Fruit fly (Drosophila melanogaster) whole organism, prepupa: ENCODE results near the gene Tep2.

Experiments used
- Blimp-1 ChIP-seq: fragments of 200-800 bp; sonication (Bioruptor generic); optimal IDR thresholded peaks from 3 replicates; lab custom pipeline; 2017; ENCODE audit warnings: missing biosample characterization, missing genetic modification characterization, mild to moderate bottlenecking, moderate library complexity, missing genetic modification reagents
- CG10669 ChIP-seq: fragments of 200-800 bp; sonication (Bioruptor generic); optimal IDR thresholded peaks from 3 replicates; lab custom pipeline; 2018; ENCODE audit warnings: missing biosample characterization, mild to moderate bottlenecking, missing genetic modification characterization, moderate library complexity
- CG11294 ChIP-seq: fragments of 200-800 bp; sonication (Bioruptor generic); IDR thresholded peaks from 2 replicates; pipeline ENCODE4 v1.3.6; 2022; ENCODE audit warnings: missing biosample characterization, missing genetic modification characterization
- CG11762 ChIP-seq: fragments of 200-800 bp; sonication (Bioruptor generic); optimal IDR thresholded peaks from 3 replicates; lab custom pipeline; 2016; ENCODE audit warnings: missing biosample characterization, missing genetic modification characterization; ENCODE audit not compliant: insufficient read depth
- CG15336 ChIP-seq: fragments of 200-800 bp; sonication (Bioruptor generic); IDR thresholded peaks from 2 replicates; pipeline ENCODE4 v1.3.6; 2022; ENCODE audit warnings: missing biosample characterization, missing genetic modification characterization
- CG1621 ChIP-seq: fragments of 200-800 bp; sonication (Bioruptor generic); optimal IDR thresholded peaks from 3 replicates; lab custom pipeline; 2018; ENCODE audit warnings: missing biosample characterization, mild to moderate bottlenecking, missing genetic modification characterization
- CG16779 ChIP-seq: fragments of 200-800 bp; sonication (Bioruptor generic); optimal IDR thresholded peaks from 3 replicates; lab custom pipeline; 2017; ENCODE audit warnings: missing biosample characterization, mild to moderate bottlenecking, missing genetic modification characterization
- CG3032 ChIP-seq: fragments of 200-800 bp; optimal IDR thresholded peaks from 2 replicates; lab custom pipeline; 2019; ENCODE audit warnings: missing biosample characterization, mild to moderate bottlenecking, missing genetic modification characterization, moderate library complexity
- CG31627 ChIP-seq: fragments of 200-800 bp; sonication (Bioruptor generic); optimal IDR thresholded peaks from 3 replicates; lab custom pipeline; 2016; ENCODE audit warnings: missing biosample characterization, missing genetic modification characterization
- CG32006 ChIP-seq: fragments of 200-800 bp; sonication (Bioruptor generic); optimal IDR thresholded peaks from 3 replicates; lab custom pipeline; 2017; ENCODE audit warnings: missing biosample characterization, mild to moderate bottlenecking, missing genetic modification characterization
- CG3919 ChIP-seq: fragments of 200-800 bp; sonication (Bioruptor generic); optimal IDR thresholded peaks from 3 replicates; lab custom pipeline; 2016; ENCODE audit warnings: missing biosample characterization, missing genetic modification characterization
- CG4318 ChIP-seq: fragments of 200-800 bp; sonication (Bioruptor generic); optimal IDR thresholded peaks from 3 replicates; lab custom pipeline; 2017; ENCODE audit warnings: missing biosample characterization, mild to moderate bottlenecking, missing genetic modification characterization
- CG6163 ChIP-seq: fragments of 200-800 bp; sonication (Bioruptor generic); IDR thresholded peaks from 3 replicates; pipeline ENCODE4 v1.3.6; 2022; ENCODE audit warnings: missing biosample characterization, missing genetic modification characterization
- CG6792 ChIP-seq: fragments of 200-800 bp; sonication (Bioruptor generic); optimal IDR thresholded peaks from 3 replicates; lab custom pipeline; 2016; ENCODE audit warnings: missing biosample characterization, missing genetic modification characterization
- CG6808 ChIP-seq: fragments of 200-800 bp; sonication (Bioruptor generic); optimal IDR thresholded peaks from 3 replicates; lab custom pipeline; 2017; ENCODE audit warnings: missing biosample characterization, missing genetic modification characterization, mild to moderate bottlenecking, moderate library complexity, missing genetic modification reagents
- CG6854 ChIP-seq: fragments of 200-800 bp; sonication (Bioruptor generic); optimal IDR thresholded peaks from 2 replicates; lab custom pipeline; 2017; ENCODE audit warnings: missing biosample characterization, mild to moderate bottlenecking, missing genetic modification characterization
- CG7368 ChIP-seq: fragments of 200-800 bp; sonication (Bioruptor generic); optimal IDR thresholded peaks from 3 replicates; lab custom pipeline; 2016; ENCODE audit warnings: missing biosample characterization, missing genetic modification characterization
- CG8119 ChIP-seq: fragments of 200-800 bp; sonication (Bioruptor generic); IDR thresholded peaks from 3 replicates; pipeline ENCODE4 v1.3.6; 2022; ENCODE audit warnings: missing biosample characterization, missing genetic modification characterization
- CG8632 ChIP-seq: fragments of 200-800 bp; sonication (Bioruptor generic); optimal IDR thresholded peaks from 3 replicates; lab custom pipeline; 2016; ENCODE audit warnings: missing biosample characterization, missing genetic modification characterization
- CG9139 ChIP-seq: fragments of 200-800 bp; sonication (Bioruptor generic); optimal IDR thresholded peaks from 3 replicates; lab custom pipeline; 2017; ENCODE audit warnings: missing biosample characterization, mild to moderate bottlenecking, missing genetic modification characterization
- Ets96B ChIP-seq: fragments of 200-800 bp; optimal IDR thresholded peaks from 2 replicates; lab custom pipeline; 2019; ENCODE audit warnings: missing biosample characterization, mild to moderate bottlenecking, missing genetic modification characterization, moderate library complexity
- Gug ChIP-seq: fragments of 200-800 bp; sonication (Bioruptor generic); IDR thresholded peaks from 2 replicates; pipeline ENCODE4 v1.3.6; 2022; ENCODE audit warnings: missing biosample characterization, missing genetic modification characterization
- Hr38 ChIP-seq: sonication (Bioruptor generic); optimal IDR thresholded peaks from 2 replicates; lab custom pipeline; 2016; ENCODE audit warnings: missing biosample characterization, missing genetic modification characterization
- Hr39 ChIP-seq: fragments of 200-800 bp; sonication (Bioruptor generic); optimal IDR thresholded peaks from 2 replicates; lab custom pipeline; 2016; ENCODE audit warnings: missing biosample characterization, missing genetic modification characterization
- Hr4 ChIP-seq: fragments of 200-800 bp; sonication (Bioruptor generic); optimal IDR thresholded peaks from 3 replicates; lab custom pipeline; 2016; ENCODE audit warnings: missing biosample characterization, missing genetic modification characterization
- Lpt ChIP-seq: fragments of 200-800 bp; sonication (Bioruptor generic); optimal IDR thresholded peaks from 3 replicates; lab custom pipeline; 2016; ENCODE audit warnings: missing biosample characterization, missing genetic modification characterization
- Met ChIP-seq: fragments of 200-800 bp; sonication (Bioruptor generic); optimal IDR thresholded peaks from 3 replicates; lab custom pipeline; 2016; ENCODE audit warnings: missing biosample characterization, missing genetic modification characterization
- OdsH ChIP-seq: fragments of 200-800 bp; sonication (Bioruptor generic); optimal IDR thresholded peaks from 3 replicates; lab custom pipeline; 2016; ENCODE audit warnings: missing biosample characterization, missing genetic modification characterization
- Sox102F ChIP-seq: fragments of 200-800 bp; sonication (Bioruptor generic); optimal IDR thresholded peaks from 2 replicates; lab custom pipeline; 2016; ENCODE audit warnings: missing biosample characterization, mild to moderate bottlenecking, missing genetic modification characterization
- achi ChIP-seq: fragments of 200-800 bp; sonication (Bioruptor generic); optimal IDR thresholded peaks from 3 replicates; lab custom pipeline; 2016; ENCODE audit warnings: missing biosample characterization, missing genetic modification characterization
- acj6 ChIP-seq: fragments of 200-800 bp; sonication (Bioruptor generic); optimal IDR thresholded peaks from 3 replicates; lab custom pipeline; 2016; ENCODE audit warnings: missing biosample characterization, missing genetic modification characterization
- cyc ChIP-seq: fragments of 200-800 bp; sonication (Bioruptor generic); optimal IDR thresholded peaks from 3 replicates; lab custom pipeline; 2016; ENCODE audit warnings: missing biosample characterization, missing genetic modification characterization
- dac ChIP-seq: fragments of 200-800 bp; sonication (Bioruptor generic); optimal IDR thresholded peaks from 2 replicates; lab custom pipeline; 2017; ENCODE audit warnings: missing biosample characterization, mild to moderate bottlenecking, missing genetic modification characterization
- eg ChIP-seq: fragments of 200-800 bp; sonication (Bioruptor generic); IDR thresholded peaks from 3 replicates; pipeline ENCODE4 v1.3.6; 2022; ENCODE audit warnings: missing biosample characterization, missing genetic modification characterization
- esn ChIP-seq: fragments of 200-800 bp; sonication (Bioruptor generic); optimal IDR thresholded peaks from 2 replicates; lab custom pipeline; 2016; ENCODE audit warnings: missing biosample characterization, mild to moderate bottlenecking, missing genetic modification characterization, moderate library complexity
- fd59A ChIP-seq: fragments of 200-800 bp; sonication (Bioruptor generic); optimal IDR thresholded peaks from 2 replicates; lab custom pipeline; 2017; ENCODE audit warnings: missing biosample characterization, mild to moderate bottlenecking, missing genetic modification characterization, missing genetic modification reagents
- fd85E ChIP-seq: fragments of 200-800 bp; sonication (Bioruptor generic); optimal IDR thresholded peaks from 3 replicates; lab custom pipeline; 2016; ENCODE audit warnings: missing biosample characterization, missing genetic modification characterization
- lz ChIP-seq: fragments of 200-800 bp; sonication (Bioruptor generic); optimal IDR thresholded peaks from 3 replicates; lab custom pipeline; 2016; ENCODE audit warnings: missing biosample characterization, missing genetic modification characterization
- net ChIP-seq: fragments of 200-800 bp; sonication (Bioruptor generic); optimal IDR thresholded peaks from 3 replicates; lab custom pipeline; 2016; ENCODE audit warnings: missing biosample characterization, missing genetic modification characterization
- pdm3 ChIP-seq: fragments of 200-800 bp; sonication (Bioruptor generic); optimal IDR thresholded peaks from 3 replicates; lab custom pipeline; 2016; ENCODE audit warnings: missing biosample characterization, missing genetic modification characterization
- salr ChIP-seq, 2 experiments: fragments of 200-800 bp; sonication (Bioruptor generic); optimal IDR thresholded peaks; 3 replicates each; lab custom pipeline; 2016 to 2018; ENCODE audit warnings: missing biosample characterization in 2 of 2, missing genetic modification characterization in 2 of 2, mild to moderate bottlenecking in 1 of 2
- spab ChIP-seq: fragments of 200-800 bp; sonication (Bioruptor generic); optimal IDR thresholded peaks from 2 replicates; lab custom pipeline; 2017; ENCODE audit warnings: missing biosample characterization, mild to moderate bottlenecking, missing genetic modification characterization, missing genetic modification reagents
- ss ChIP-seq, 2 experiments: fragments of 200-800 bp; sonication (Bioruptor generic); optimal IDR thresholded peaks; 2 replicates in 1 of 2; 3 replicates in 1 of 2; lab custom pipeline; 2017 to 2018; ENCODE audit warnings: mild to moderate bottlenecking in 2 of 2, missing biosample characterization in 2 of 2, missing genetic modification characterization in 2 of 2, moderate library complexity in 1 of 2
- svp ChIP-seq: fragments of 200-800 bp; sonication (Bioruptor generic); peaks from one replicate; lab custom pipeline; 2016; ENCODE audit warnings: missing biosample characterization, missing genetic modification characterization
- topi ChIP-seq: fragments of 200-800 bp; sonication (Bioruptor generic); optimal IDR thresholded peaks from 3 replicates; lab custom pipeline; 2016; ENCODE audit warnings: missing biosample characterization, missing genetic modification characterization
- vri ChIP-seq: fragments of 200-800 bp; sonication (Bioruptor generic); optimal IDR thresholded peaks from 3 replicates; lab custom pipeline; 2016; ENCODE audit warnings: missing biosample characterization, mild to moderate bottlenecking, missing genetic modification characterization

Tep2 gene

dm6 chr2L:7703534-7703933 lies 2.1 kb upstream of the Tep2 start (continued):
- TF ChIP-seq CG32006 (GFP tag; lab: Kevin White, UChicago) (peak; percentile 77), OdsH (GFP tag; lab: Kevin White, UChicago) (peak; percentile 83), CG9139 (GFP tag; lab: Kevin White, UChicago) (peak; percentile 68), Blimp-1 (GFP tag; lab: Kevin White, UChicago) (peak; percentile 31), net (GFP tag; lab: Kevin White, UChicago) (peak; percentile 79), eg (GFP tag; lab: Robert Waterston, UW) (peak; percentile 47; the same call in 2 of the 3 replicates), CG1621 (tag; lab: Kevin White, UChicago) (peak; percentile 56), fd59A (peak; percentile 80), achi (peak; percentile 80), topi (GFP tag; lab: Kevin White, UChicago) (peak; percentile 81), CG8119 (peak; percentile 71), CG3919 (GFP tag; lab: Kevin White, UChicago) (peak; percentile 73), Hr39 (GFP tag; lab: Kevin White, UChicago) (peak; percentile 84), Gug (no peak), CG15336 (peak; percentile 81; the same call in 1 of the 2 replicates), CG4318 (GFP tag; lab: Kevin White, UChicago) (peak; percentile 17), CG7368 (peak; percentile 73), fd85E (GFP tag; lab: Kevin White, UChicago) (peak; percentile 24), CG6854 (GFP tag; lab: Kevin White, UChicago) (no peak), Ets96B (tag; lab: Kevin White, UChicago) (no peak), Hr38 (GFP tag; lab: Kevin White, UChicago) (no peak), Met (GFP tag; lab: Kevin White, UChicago) (peak; percentile 72), vri (GFP tag; lab: Kevin White, UChicago) (peak; percentile 75), CG6163 (GFP tag; lab: Robert Waterston, UW) (peak; percentile 60; the same call in 2 of the 3 replicates), Lpt (GFP tag; lab: Kevin White, UChicago) (peak; percentile 50), CG16779 (peak; percentile 40), ss (GFP tag; optimal IDR thresholded peaks at IDR 0.05; lab: Kevin White, UChicago) (peak; percentile 61 to 81), lz (GFP tag; lab: Kevin White, UChicago) (peak; percentile 80), Hr4 (peak; percentile 62), spab (GFP tag; lab: Kevin White, UChicago) (peak; percentile 68), svp (GFP tag; lab: Kevin White, UChicago) (peak; percentile 82), CG6792 (GFP tag; lab: Kevin White, UChicago) (peak; percentile 85), CG6808 (GFP tag; lab: Kevin White, UChicago) (peak; percentile 79)

dm6 chr2L:7702383-7703188 lies 1.2 kb upstream of the Tep2 start, which contains the start of gene Tep3:
Tep3 (plus strand) TSS chr2L:7702805.
- TF ChIP-seq fd85E (GFP tag; lab: Kevin White, UChicago) (no peak), esn (peak; percentile 61), CG6854 (GFP tag; lab: Kevin White, UChicago) (peak; percentile 85), Sox102F (GFP tag; lab: Kevin White, UChicago) (no peak), CG6163 (GFP tag; lab: Robert Waterston, UW) (peak; percentile 61; the same call in 2 of the 3 replicates), CG10669 (GFP tag; lab: Kevin White, UChicago) (peak; percentile 51), CG6792 (GFP tag; lab: Kevin White, UChicago) (peak; percentile 49), lz (GFP tag; lab: Kevin White, UChicago) (peak; percentile 33), CG9139 (GFP tag; lab: Kevin White, UChicago) (peak; percentile 10), CG3032 (peak; percentile 98), Hr38 (GFP tag; lab: Kevin White, UChicago) (no peak), CG11762 (no peak), acj6 (peak; percentile 63), dac (GFP tag; lab: Kevin White, UChicago) (no peak), ss (GFP tag; optimal IDR thresholded peaks at IDR 0.05; lab: Kevin White, UChicago) (peak in 1 of 2 experiments; percentile 45), topi (GFP tag; lab: Kevin White, UChicago) (peak; percentile 53), CG32006 (GFP tag; lab: Kevin White, UChicago) (peak; percentile 64), CG8632 (GFP tag; lab: Kevin White, UChicago) (peak; percentile 55), pdm3 (peak; percentile 62), CG31627 (GFP tag; lab: Kevin White, UChicago) (peak; percentile 43), spab (GFP tag; lab: Kevin White, UChicago) (no peak), CG4318 (GFP tag; lab: Kevin White, UChicago) (no peak), fd59A (peak; percentile 6), cyc (peak; percentile 51), Blimp-1 (GFP tag; lab: Kevin White, UChicago) (no peak), salr (GFP tag; optimal IDR thresholded peaks at IDR 0.05; lab: Kevin White, UChicago) (no peak), svp (GFP tag; lab: Kevin White, UChicago) (peak; percentile 74), CG11294 (GFP tag; lab: Robert Waterston, UW) (no peak)
